Fruit fly (Drosophila melanogaster) whole organism, larva: Measurements from ENCODE around the gene Arr2.

Experiments used
- noc ChIP-seq: fragments of 200-800 bp; sonication (Bioruptor generic); optimal IDR thresholded peaks from 3 replicates; lab custom pipeline; 2019; ENCODE audit warnings: missing biosample characterization, mild to moderate bottlenecking, missing genetic modification characterization, moderate library complexity

The Arr2 gene

DNA sequence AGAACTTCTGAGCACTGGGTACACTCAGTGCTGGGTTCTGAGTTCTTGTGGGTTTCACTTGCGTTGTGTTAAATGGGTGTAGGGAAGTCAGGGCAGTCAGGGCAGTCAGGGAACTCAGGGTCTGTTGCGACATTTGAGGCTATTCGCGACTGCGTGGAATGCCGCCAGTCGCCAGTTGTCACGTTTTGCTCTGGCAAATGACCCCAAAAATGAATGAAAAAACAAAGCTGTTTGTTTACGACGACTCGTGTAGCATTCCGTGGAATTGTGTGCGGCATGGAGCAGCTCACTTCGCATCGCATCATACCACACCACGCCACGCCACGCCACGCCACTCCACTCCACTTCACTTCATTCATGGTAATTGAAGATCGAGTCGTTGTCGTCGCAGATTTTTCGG, 32.5 kb upstream of the Arr2 start:
- no peak for TF ChIP-seq noc (tag; lab: Kevin White, UChicago)

dm6 chr3L:8680353-8680752, 31.6 kb upstream of the Arr2 start:
- TF ChIP-seq noc (tag; lab: Kevin White, UChicago), result no peak

DNA sequence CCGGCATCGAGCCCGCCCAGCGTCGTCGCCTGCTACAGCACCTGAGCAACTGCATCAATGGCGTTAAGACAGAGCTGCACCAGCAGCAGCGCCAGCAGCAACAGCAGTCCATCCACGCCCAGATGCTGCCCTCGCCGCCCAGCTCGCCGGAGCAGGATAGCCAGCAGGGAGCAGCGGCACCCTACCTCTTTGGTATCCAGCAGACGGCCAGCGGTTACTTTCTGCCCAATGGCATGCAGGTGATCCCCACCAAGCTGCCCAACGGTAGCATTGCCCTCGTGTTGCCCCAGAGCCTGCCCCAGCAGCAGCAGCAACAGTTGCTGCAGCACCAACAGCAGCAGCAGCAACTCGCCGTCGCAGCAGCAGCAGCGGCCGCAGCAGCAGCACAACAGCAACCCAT, 29.0 kb upstream of the Arr2 start:
- TF ChIP-seq noc (tag; lab: Kevin White, UChicago), result no peak

DNA sequence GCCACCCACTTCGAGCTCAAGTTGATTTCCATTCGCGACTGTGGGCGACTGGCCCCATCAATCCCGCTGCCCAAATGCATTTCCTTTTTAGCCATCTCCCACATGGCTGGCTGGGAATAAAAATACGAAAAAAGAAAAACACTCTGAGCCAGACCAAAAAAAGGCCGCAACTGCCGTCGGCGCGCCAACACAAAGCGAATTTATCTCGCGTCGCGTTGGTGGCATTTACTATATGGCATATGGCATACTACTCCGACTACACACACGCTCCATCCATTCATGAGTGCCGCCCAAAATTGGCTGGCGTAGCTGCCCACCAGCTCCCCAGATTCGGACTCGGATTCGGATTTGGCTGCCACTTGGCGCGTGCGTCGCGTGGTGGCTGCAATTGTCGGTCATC, 27.8 kb upstream of the Arr2 start:
- no peak for TF ChIP-seq noc (tag; lab: Kevin White, UChicago)

dm6 chr3L:8675545-8676084, 26.9 kb upstream of the Arr2 start, which contains the start of gene hry:
hry (plus strand) TSS chr3L:8675759.
- peak; percentile 79 for TF ChIP-seq noc (tag; lab: Kevin White, UChicago)

DNA sequence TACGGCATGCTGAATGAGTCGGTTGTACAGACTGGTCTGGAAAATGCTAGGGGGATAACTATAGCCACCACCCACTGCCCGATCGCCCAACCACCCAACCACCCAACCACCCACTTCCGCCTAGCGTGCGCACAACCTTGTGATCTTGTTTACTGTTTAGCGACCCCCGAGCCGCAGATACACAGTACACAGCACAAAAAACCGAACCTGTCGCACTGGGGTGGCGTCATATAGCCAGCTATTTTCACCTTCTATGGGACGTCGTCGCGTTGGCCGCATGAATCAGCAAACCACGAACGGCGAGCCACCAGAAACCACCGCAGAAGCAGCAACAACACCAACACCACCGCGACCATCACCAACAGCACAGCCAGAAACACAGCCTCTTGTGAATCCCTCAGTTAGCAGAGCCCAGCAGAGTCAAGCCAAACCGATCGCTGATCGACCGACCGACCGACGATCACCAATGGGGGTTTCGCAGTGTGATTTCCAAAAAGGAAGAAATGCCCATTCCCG, 26.4 kb upstream of the Arr2 start:
- TF ChIP-seq noc (tag; lab: Kevin White, UChicago), result no peak

DNA sequence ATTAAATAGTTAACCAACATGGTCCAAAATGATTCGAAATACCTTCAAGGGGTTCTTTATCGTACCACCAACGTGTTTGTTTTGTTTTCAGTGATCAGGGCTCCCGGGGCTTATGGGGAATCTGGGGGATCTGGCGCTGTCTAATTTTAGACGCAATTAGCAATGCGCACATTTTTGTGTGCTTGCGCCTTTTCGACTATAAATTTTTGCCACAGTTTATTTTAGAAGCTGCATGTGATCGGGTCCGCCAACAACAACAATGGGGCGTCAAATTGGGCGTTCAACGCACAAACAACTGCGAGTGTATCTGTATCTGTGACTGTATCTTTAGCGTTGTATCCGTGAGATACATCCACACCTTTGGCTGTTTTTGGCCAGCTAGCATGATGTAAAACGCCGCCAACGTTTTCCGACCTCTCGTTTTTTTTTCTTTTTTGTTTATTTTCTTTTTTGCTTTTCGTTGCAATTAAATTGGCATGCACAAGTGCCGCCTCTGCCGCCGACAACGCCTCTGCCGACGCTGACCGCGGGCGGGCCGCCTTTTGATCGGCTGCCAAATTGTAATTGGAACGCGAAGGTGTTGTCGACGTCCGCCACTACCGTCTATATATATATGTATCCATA, 24.8 kb upstream of the Arr2 start:
- no peak for TF ChIP-seq noc (tag; lab: Kevin White, UChicago)

dm6 chr3L:8672199-8673059, 23.7 kb upstream of the Arr2 start:
- TF ChIP-seq noc (tag; lab: Kevin White, UChicago), result peak; percentile 80

dm6 chr3L:8670983-8671382, 22.2 kb upstream of the Arr2 start:
- no peak for TF ChIP-seq noc (tag; lab: Kevin White, UChicago)

- TF ChIP-seq noc (tag; lab: Kevin White, UChicago), result no peak
Measured at dm6 chr3L:8669847-8670622, 21.3 kb upstream of the Arr2 start.

DNA sequence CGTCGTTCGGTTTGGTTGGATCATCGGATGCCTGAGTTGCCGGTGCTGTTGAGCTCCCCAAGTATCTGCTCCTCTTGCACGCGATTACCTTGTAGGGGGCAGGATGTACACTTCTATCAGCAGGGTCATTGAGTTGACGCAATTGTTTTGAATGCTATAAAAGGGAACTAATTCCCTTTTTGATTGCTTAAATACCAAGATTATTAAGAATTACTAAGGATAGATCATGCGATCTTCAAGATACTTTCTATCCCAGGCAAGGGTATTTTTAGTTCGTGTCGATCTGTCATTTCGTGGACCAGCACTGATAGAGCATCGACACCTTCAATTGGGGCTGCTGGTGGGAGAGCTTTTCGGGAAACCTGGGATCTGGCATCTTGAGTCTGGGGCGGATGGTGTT, 20.4 kb upstream of the Arr2 start:
- no peak for TF ChIP-seq noc (tag; lab: Kevin White, UChicago)

dm6 chr3L:8667809-8668593, 19.3 kb upstream of the Arr2 start:
- TF ChIP-seq noc (tag; lab: Kevin White, UChicago), result no peak

- no peak for TF ChIP-seq noc (tag; lab: Kevin White, UChicago)
Measured at dm6 chr3L:8666098-8666497, 17.4 kb upstream of the Arr2 start.

DNA sequence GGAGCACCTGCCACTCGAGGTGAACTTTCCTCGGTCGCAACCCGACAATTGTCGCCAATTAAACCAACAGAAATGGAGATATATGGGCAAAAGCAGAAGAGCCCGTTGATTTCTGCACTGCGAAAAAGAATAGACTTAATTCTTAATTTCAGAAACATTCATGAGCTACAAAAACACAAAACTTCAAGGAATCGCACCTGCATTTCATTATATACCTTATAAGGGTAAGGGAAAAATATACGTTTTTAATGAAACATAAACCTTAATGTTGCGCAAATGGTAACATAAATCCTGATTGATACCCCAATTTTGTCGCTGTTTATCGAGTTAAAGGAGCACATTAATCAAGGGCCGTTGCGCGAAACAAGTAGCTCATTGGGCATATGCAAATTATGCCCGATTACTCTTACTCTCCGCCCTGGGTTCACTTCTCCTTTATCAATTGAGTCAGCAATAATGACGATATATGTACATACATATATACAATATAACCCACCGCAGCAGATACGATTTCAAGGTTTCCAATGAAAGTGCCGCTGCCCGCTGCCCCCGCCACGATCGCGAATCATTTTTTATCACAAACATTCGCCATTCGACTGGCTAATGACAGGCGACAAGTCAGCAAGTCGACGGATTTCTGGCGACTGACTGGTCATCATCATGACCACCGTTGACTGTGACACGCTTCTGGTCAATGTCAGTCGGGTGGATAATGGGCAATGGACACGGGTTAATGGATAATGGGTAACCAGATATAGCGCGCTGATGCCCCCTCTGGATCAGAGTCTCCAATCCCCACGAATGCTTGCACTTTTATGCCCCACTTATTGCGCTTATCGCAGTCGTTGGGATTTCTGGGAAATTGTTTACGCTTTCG, 13.3 kb upstream of the Arr2 start:
- TF ChIP-seq noc (tag; lab: Kevin White, UChicago), result no peak
